Worm (Caenorhabditis elegans) whole organism, L4 larva: ENCODE data around the gene R01H10.4.

Source experiments
- D1046.2 ChIP-seq: fragments of 200-800 bp; sonication (Bioruptor generic); IDR thresholded peaks from 2 replicates; pipeline ENCODE4 v1.3.6; 2022; ENCODE audit warnings: missing genetic modification characterization, missing compliant biosample characterization
- F10B5.3 ChIP-seq: sonication (generic microtip); optimal IDR thresholded peaks from 2 replicates; lab custom pipeline; 2016; ENCODE audit warnings: mild to moderate bottlenecking, missing genetic modification characterization, missing compliant biosample characterization
- F44E2.7 ChIP-seq: fragments of 200-800 bp; sonication (Bioruptor generic); IDR thresholded peaks from 2 replicates; pipeline ENCODE4 v2.1.2; 2022; ENCODE audit warnings: missing genetic modification characterization, missing compliant biosample characterization
- Y75B8A.6 ChIP-seq: fragments of 200-800 bp; sonication (Bioruptor generic); IDR thresholded peaks from 2 replicates; pipeline ENCODE4 v1.3.6; 2022; ENCODE audit warnings: missing genetic modification reagents, missing genetic modification characterization, missing compliant biosample characterization
- ZK337.2 ChIP-seq: fragments of 200-800 bp; sonication (Bioruptor generic); IDR thresholded peaks from 2 replicates; pipeline ENCODE4 v1.3.6; 2022; ENCODE audit warnings: missing genetic modification reagents, missing genetic modification characterization, missing compliant biosample characterization
- aha-1 ChIP-seq: fragments of 150-350 bp; peaks from one replicate; lab custom pipeline; 2014; ENCODE audit warnings: missing biosample characterization, missing genetic modification characterization
- aly-2 ChIP-seq: sonication (generic microtip); optimal IDR thresholded peaks from 2 replicates; lab custom pipeline; 2018; ENCODE audit warnings: missing biosample characterization, missing genetic modification characterization
- ama-1 ChIP-seq: fragments of 150-350 bp; optimal IDR thresholded peaks from 2 replicates; lab custom pipeline; 2014; ENCODE audit warnings: inconsistent platforms, mixed read lengths
- ceh-28 ChIP-seq: fragments of 150-350 bp; optimal IDR thresholded peaks from 2 replicates; lab custom pipeline; 2014; ENCODE audit warnings: missing biosample characterization, missing genetic modification reagents, missing genetic modification characterization
- daf-12 ChIP-seq: fragments of 150-350 bp; optimal IDR thresholded peaks from 2 replicates; lab custom pipeline; 2014; ENCODE audit warnings: missing biosample characterization, missing genetic modification reagents, missing genetic modification characterization
- daf-16 ChIP-seq, 3 experiments: sonication (generic microtip); optimal IDR thresholded peaks; 2 replicates each; lab custom pipeline; 2016 to 2017; ENCODE audit warnings: missing genetic modification characterization in 3 of 3, missing genetic modification reagents in 3 of 3, mild to moderate bottlenecking in 2 of 3, missing compliant biosample characterization in 2 of 3, missing biosample characterization in 1 of 3, moderate library complexity in 1 of 3
- dmd-9 ChIP-seq: fragments of 200-800 bp; sonication (Bioruptor generic); IDR thresholded peaks from 2 replicates; pipeline ENCODE4 v1.3.6; 2022; ENCODE audit warnings: missing genetic modification reagents, missing genetic modification characterization, missing compliant biosample characterization
- dpl-1 ChIP-seq: fragments of 150-350 bp; optimal IDR thresholded peaks from 2 replicates; lab custom pipeline; 2014; ENCODE audit warnings: missing biosample characterization, missing genetic modification reagents, missing genetic modification characterization
- duxl-1 ChIP-seq: sonication (generic microtip); optimal IDR thresholded peaks from 2 replicates; lab custom pipeline; 2016; ENCODE audit warnings: mild to moderate bottlenecking, missing genetic modification characterization, moderate library complexity, missing compliant biosample characterization; ENCODE audit not compliant: poor library complexity
- egl-43 ChIP-seq: fragments of 200-800 bp; sonication (Bioruptor generic); IDR thresholded peaks from 2 replicates; pipeline ENCODE4 v1.3.6; 2022; ENCODE audit warnings: missing genetic modification reagents, missing genetic modification characterization, missing compliant biosample characterization
- hif-1 ChIP-seq, 2 experiments: sonication (generic microtip); optimal IDR thresholded peaks; 2 replicates each; lab custom pipeline; 2016 to 2017; ENCODE audit warnings: missing compliant biosample characterization in 2 of 2, missing genetic modification characterization in 2 of 2, missing genetic modification reagents in 2 of 2, missing genotype in 2 of 2, mild to moderate bottlenecking in 1 of 2
- hlh-11 ChIP-seq: fragments of 200-800 bp; sonication (Bioruptor generic); optimal IDR thresholded peaks from 2 replicates; lab custom pipeline; 2018; ENCODE audit warnings: mild to moderate bottlenecking, missing genetic modification characterization, missing compliant biosample characterization
- lin-38 ChIP-seq: fragments of 200-800 bp; sonication (Bioruptor generic); IDR thresholded peaks from 2 replicates; pipeline ENCODE4 v1.3.6; 2022; ENCODE audit warnings: missing genetic modification reagents, missing genetic modification characterization, missing compliant biosample characterization
- madf-5 ChIP-seq, 2 experiments: fragments of 200-800 bp; sonication (Bioruptor generic); IDR thresholded peaks; 2 replicates each; pipeline ENCODE4 v1.3.6; 2022; ENCODE audit warnings: missing compliant biosample characterization in 2 of 2, missing genetic modification characterization in 2 of 2
- mdl-1 ChIP-seq, 2 experiments: fragments of 150-350 bp in 1 of 2; sonication (generic microtip) in 1 of 2; optimal IDR thresholded peaks; 2 replicates each; lab custom pipeline; 2014 to 2017; ENCODE audit warnings: missing biosample characterization in 2 of 2, missing genetic modification characterization in 2 of 2
- mep-1 ChIP-seq: fragments of 150-350 bp; sonication (generic microtip); optimal IDR thresholded peaks from 3 replicates; lab custom pipeline; 2014; ENCODE audit warnings: missing biosample characterization, missing genetic modification characterization
- mes-2 ChIP-seq: sonication (generic microtip); optimal IDR thresholded peaks from 2 replicates; lab custom pipeline; 2016; ENCODE audit warnings: missing genotype, mild to moderate bottlenecking, missing genetic modification characterization, missing compliant biosample characterization; ENCODE audit not compliant: poor library complexity, severe bottlenecking
- nhr-102 ChIP-seq: sonication (generic microtip); optimal IDR thresholded peaks from 2 replicates; lab custom pipeline; 2016; ENCODE audit warnings: mild to moderate bottlenecking, missing genetic modification characterization, moderate library complexity, missing compliant biosample characterization
- nhr-237 ChIP-seq: sonication (generic microtip); optimal IDR thresholded peaks from 2 replicates; lab custom pipeline; 2017; ENCODE audit warnings: missing biosample characterization, missing genetic modification characterization
- nhr-28 ChIP-seq: fragments of 150-350 bp; optimal IDR thresholded peaks from 2 replicates; lab custom pipeline; 2014; ENCODE audit warnings: missing biosample characterization, missing genetic modification characterization
- nhr-42 ChIP-seq: fragments of 200-800 bp; sonication (Bioruptor generic); IDR thresholded peaks from 2 replicates; pipeline ENCODE4 v1.3.6; 2022; ENCODE audit warnings: missing genetic modification characterization, missing compliant biosample characterization
- nhr-76 ChIP-seq: fragments of 150-350 bp; optimal IDR thresholded peaks from 2 replicates; lab custom pipeline; 2014; ENCODE audit warnings: missing biosample characterization, missing genetic modification characterization
- nhr-77 ChIP-seq: fragments of 150-350 bp; optimal IDR thresholded peaks from 2 replicates; lab custom pipeline; 2014; ENCODE audit warnings: missing biosample characterization, missing genetic modification characterization
- pha-4 ChIP-seq, 2 experiments: fragments of 150-350 bp in 1 of 2; fragments of 200-800 bp in 1 of 2; sonication (Bioruptor generic) in 1 of 2; IDR thresholded peaks in 1 of 2; optimal IDR thresholded peaks in 1 of 2; 2 replicates each; pipeline versions ENCODE4 v1.3.6 to Lab custom; 2014 to 2022; ENCODE audit warnings: missing genetic modification characterization in 2 of 2, missing genetic modification reagents in 2 of 2, missing biosample characterization in 1 of 2, missing compliant biosample characterization in 1 of 2
- pqm-1 ChIP-seq: sonication (generic microtip); optimal IDR thresholded peaks from 2 replicates; lab custom pipeline; 2017; ENCODE audit warnings: missing biosample characterization, missing genetic modification characterization
- set-16 ChIP-seq: fragments of 200-800 bp; sonication (Bioruptor generic); IDR thresholded peaks from 2 replicates; pipeline ENCODE4 v1.3.6; 2022; ENCODE audit warnings: missing genetic modification reagents, missing genetic modification characterization, missing compliant biosample characterization
- skn-1 ChIP-seq: fragments of 150-350 bp; optimal IDR thresholded peaks from 2 replicates; lab custom pipeline; 2014; ENCODE audit warnings: missing biosample characterization, missing genetic modification characterization
- snpc-1.2 ChIP-seq: fragments of 200-800 bp; sonication (Bioruptor generic); IDR thresholded peaks from 2 replicates; pipeline ENCODE4 v1.3.6; 2022; ENCODE audit warnings: missing genetic modification reagents, missing genetic modification characterization, missing compliant biosample characterization
- spr-1 ChIP-seq: sonication (generic microtip); optimal IDR thresholded peaks from 2 replicates; lab custom pipeline; 2016; ENCODE audit warnings: mild to moderate bottlenecking, missing genetic modification characterization, missing compliant biosample characterization
- spr-3 ChIP-seq: fragments of 200-800 bp; sonication (Bioruptor generic); optimal IDR thresholded peaks from 2 replicates; lab custom pipeline; 2018; ENCODE audit warnings: mild to moderate bottlenecking, missing genetic modification characterization, missing compliant biosample characterization
- unc-39 ChIP-seq: sonication (generic microtip); optimal IDR thresholded peaks from 2 replicates; lab custom pipeline; 2017; ENCODE audit warnings: missing biosample characterization, missing genetic modification characterization
- unc-62 ChIP-seq, 3 experiments: fragments of 150-350 bp in 1 of 3; sonication (generic microtip); optimal IDR thresholded peaks in 2 of 3; peaks in 1 of 3; 1 replicate in 1 of 3; 2 replicates in 2 of 3; lab custom pipeline; 2014 to 2017; ENCODE audit warnings: missing biosample characterization in 3 of 3, missing genetic modification characterization in 3 of 3, missing genetic modification reagents in 3 of 3, missing genotype in 1 of 3
- zfp-3 ChIP-seq: fragments of 200-800 bp; sonication (Bioruptor generic); conservative IDR thresholded peaks from 2 replicates; pipeline ENCODE4 v1.3.6; 2022; ENCODE audit warnings: missing genetic modification reagents, missing genetic modification characterization, missing compliant biosample characterization
- zip-11 ChIP-seq: fragments of 200-800 bp; sonication (Bioruptor generic); IDR thresholded peaks from 2 replicates; pipeline ENCODE4 v1.3.6; 2022; ENCODE audit warnings: missing genetic modification characterization, missing compliant biosample characterization
- ztf-7 ChIP-seq: fragments of 150-350 bp; optimal IDR thresholded peaks from 2 replicates; lab custom pipeline; 2014; ENCODE audit warnings: missing biosample characterization, missing genetic modification characterization

The R01H10.4 gene

ce11 chrIII:10254583-10254982, at the start of gene R01H10.4:
TSS of gene R01H10.4 (plus strand) at chrIII:10254818.
- TF ChIP-seq nhr-28 (tag; lab: Kevin White, UChicago): peak; percentile 73
- peak; percentile 53 for TF ChIP-seq aha-1 (tag; lab: Kevin White, UChicago)
- TF ChIP-seq ztf-7 (tag; lab: Kevin White, UChicago): no peak

ce11 chrIII:10206352-10206751, 48.3 kb upstream of the R01H10.4 start:
- TF ChIP-seq nhr-28 (tag; lab: Kevin White, UChicago) (no peak), unc-62 (GFP tag; optimal IDR thresholded peaks at IDR 0.05 in 1 of 2; lab: Kevin White, UChicago) (peak in 1 of 2 experiments; percentile 61), unc-62 (tag; optimal IDR thresholded peaks at IDR 0.05; lab: Kevin White, UChicago) (no peak), dpl-1 (GFP tag; lab: Kevin White, UChicago) (no peak), dmd-9 (GFP tag; lab: Robert Waterston, UW) (no peak), mep-1 (tag; lab: Kevin White, UChicago) (no peak), F44E2.7 (GFP tag; lab: Robert Waterston, UW) (no peak), nhr-77 (tag; lab: Kevin White, UChicago) (no peak), nhr-237 (tag; lab: Kevin White, UChicago) (no peak)
- TF ChIP-seq, all 104 proteins: peak for 1

- TF ChIP-seq ZK337.2 (GFP tag; lab: Robert Waterston, UW) (no peak), zip-11 (GFP tag; lab: Robert Waterston, UW) (no peak), nhr-42 (GFP tag; lab: Robert Waterston, UW) (0 out of 2 replicates have a peak, but pooled peaks have one; percentile 15), duxl-1 (tag; lab: Kevin White, UChicago) (peak; percentile 3), spr-1 (tag; lab: Kevin White, UChicago) (no peak), unc-39 (tag; lab: Kevin White, UChicago) (no peak), madf-5 (GFP tag; IDR thresholded peaks at IDR 0.05; lab: Robert Waterston, UW) (no peak), ceh-28 (tag; lab: Kevin White, UChicago) (no peak), mdl-1 (tag; optimal IDR thresholded peaks at IDR 0.05; lab: Kevin White, UChicago) (no peak), pqm-1 (tag; lab: Kevin White, UChicago) (no peak), ama-1 (lab: Kevin White, UChicago) (peak; percentile 53), aly-2 (tag; lab: Kevin White, UChicago) (peak; percentile 37), nhr-102 (peak; percentile 12), mes-2 (tag; lab: Kevin White, UChicago) (peak; percentile 18), lin-38 (GFP tag; lab: Robert Waterston, UW) (peak; percentile 49), D1046.2 (GFP tag; lab: Robert Waterston, UW) (0 out of 2 replicates have a peak, but pooled peaks have one; percentile 50)
These were observed 44.9 kb upstream of the R01H10.4 start, which contains the start of gene T20G5.9 for ce11 chrIII:10209703-10210102. TSS of gene T20G5.9 (plus strand) at chrIII:10209840.

ce11 chrIII:10211889-10212494, 42.6 kb upstream of the R01H10.4 start, which contains the start of the genes blos-1 and best-18:
TSS of gene blos-1 (minus strand) at chrIII:10211946.
TSS of gene best-18 (plus strand) at chrIII:10212396.
- peak; percentile 31 for TF ChIP-seq nhr-28 (tag; lab: Kevin White, UChicago)
- no peak for TF ChIP-seq nhr-76 (tag; lab: Kevin White, UChicago)
- TF ChIP-seq nhr-77 (tag; lab: Kevin White, UChicago): peak; percentile 15
- no peak for TF ChIP-seq daf-16 (GFP tag; optimal IDR thresholded peaks at IDR 0.05; lab: Kevin White, UChicago)
- TF ChIP-seq daf-16 (tag; optimal IDR thresholded peaks at IDR 0.05; lab: Kevin White, UChicago): peak; percentile 69
- TF ChIP-seq snpc-1.2 (GFP tag; lab: Robert Waterston, UW): no peak

ce11 chrIII:10214540-10214979, 40.1 kb upstream of the R01H10.4 start:
- TF ChIP-seq egl-43 (GFP tag; lab: Robert Waterston, UW): peak; percentile 79
- peak; percentile 74 for TF ChIP-seq hlh-11 (tag; lab: Kevin White, UChicago)
- peak; percentile 83 for TF ChIP-seq pha-4 (GFP tag; IDR thresholded peaks at IDR 0.05; lab: Robert Waterston, UW)
- no peak for TF ChIP-seq pha-4 (tag; optimal IDR thresholded peaks at IDR 0.05; lab: Kevin White, UChicago)
- TF ChIP-seq nhr-237 (tag; lab: Kevin White, UChicago): no peak
- TF ChIP-seq Y75B8A.6 (GFP tag; lab: Robert Waterston, UW): peak; percentile 93
- peak in 1 of 2 experiments; percentile 21 for TF ChIP-seq hif-1 (tag; optimal IDR thresholded peaks at IDR 0.05; lab: Kevin White, UChicago)
- TF ChIP-seq spr-3 (GFP tag; lab: Kevin White, UChicago): peak; percentile 80
- peak; percentile 99 for TF ChIP-seq zfp-3 (GFP tag; lab: Robert Waterston, UW)
- peak; percentile 27; the same call in 1 of the 2 replicates for TF ChIP-seq set-16 (GFP tag; lab: Robert Waterston, UW)
- TF ChIP-seq ZK337.2 (GFP tag; lab: Robert Waterston, UW): 0 out of 2 replicates have a peak, but pooled peaks have one; percentile 25
- TF ChIP-seq F10B5.3 (tag; lab: Kevin White, UChicago): peak; percentile 33
- no peak for TF ChIP-seq ztf-7 (tag; lab: Kevin White, UChicago)
- TF ChIP-seq skn-1 (tag; lab: Kevin White, UChicago): no peak
- TF ChIP-seq daf-12 (tag; lab: Kevin White, UChicago): no peak
- TF ChIP-seq mep-1 (tag; lab: Kevin White, UChicago): peak; percentile 87
